Worm (Caenorhabditis elegans): Measurements from ENCODE around the gene srp-1.

The srp-1 gene

DNA sequence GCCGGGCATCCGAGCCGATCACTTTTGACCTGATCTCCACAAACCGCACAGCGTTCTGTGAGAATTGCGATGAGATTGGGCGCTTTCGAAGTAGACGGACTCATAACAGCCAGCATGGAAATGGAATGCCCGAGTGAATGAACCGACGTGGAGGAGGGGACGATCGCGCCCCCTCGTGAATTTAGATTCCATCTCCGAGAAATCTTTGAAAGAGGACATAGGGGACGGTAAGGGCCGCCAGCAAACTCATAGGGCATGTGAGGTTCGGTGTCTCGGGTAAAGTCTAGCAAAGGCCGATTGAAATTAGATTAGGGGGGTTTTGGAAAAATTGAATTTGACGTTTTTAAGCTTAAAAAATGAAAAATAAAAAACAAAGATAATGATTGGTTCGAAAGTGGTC lies 51.4 kb downstream of the srp-1 start, which contains the start of gene nhr-270:
nhr-270 (minus strand) TSS at position 257 of the 400 bp plus-strand sequence.
- TF ChIP-seq ZK546.5 (tag; optimal IDR thresholded peaks at IDR 0.05) (no peak), nhr-10 (tag; optimal IDR thresholded peaks at IDR 0.05) (no peak), skn-1 (tag; optimal IDR thresholded peaks at IDR 0.05) (no peak), nhr-23 (tag; optimal IDR thresholded peaks at IDR 0.05) (no peak), nhr-21 (tag; optimal IDR thresholded peaks at IDR 0.05) (no peak), ama-1 (optimal IDR thresholded peaks at IDR 0.05) (no peak), elt-1 (tag; optimal IDR thresholded peaks at IDR 0.05) (no peak), nhr-12 (tag; optimal IDR thresholded peaks at IDR 0.05) (no peak), ceh-16 (tag; optimal IDR thresholded peaks at IDR 0.05) (no peak), mbf-1 (tag; optimal IDR thresholded peaks at IDR 0.05) (no peak), ceh-82 (tag; optimal IDR thresholded peaks at IDR 0.05) (no peak), egl-27 (tag; optimal IDR thresholded peaks at IDR 0.05) (no peak)

Measured in whole organism, L2 larva.